Worm (Caenorhabditis elegans) whole organism, early embryonic: ENCODE data around the gene C08B6.8.

Experiments
- B0310.2 ChIP-seq: sonication (generic microtip); optimal IDR thresholded peaks from 2 replicates; lab custom pipeline; 2016; ENCODE audit warnings: mild to moderate bottlenecking, missing genetic modification characterization, missing compliant biosample characterization
- F13C5.2 ChIP-seq: sonication (generic microtip); optimal IDR thresholded peaks from 2 replicates; lab custom pipeline; 2017; ENCODE audit warnings: mild to moderate bottlenecking, missing genetic modification characterization, inconsistent platforms, missing compliant biosample characterization
- aly-1 ChIP-seq: sonication (generic microtip); optimal IDR thresholded peaks from 2 replicates; lab custom pipeline; 2016; ENCODE audit warnings: missing genetic modification characterization, missing compliant biosample characterization
- ama-1 ChIP-seq: fragments of 150-350 bp; optimal IDR thresholded peaks from 2 replicates; lab custom pipeline; 2014
- ceh-13 ChIP-seq: fragments of 200-800 bp; sonication (Bioruptor generic); optimal IDR thresholded peaks from 2 replicates; lab custom pipeline; 2018; ENCODE audit warnings: mild to moderate bottlenecking, missing genetic modification characterization, missing compliant biosample characterization
- ceh-36 ChIP-seq: sonication (generic microtip); optimal IDR thresholded peaks from 2 replicates; lab custom pipeline; 2016; ENCODE audit warnings: missing genetic modification characterization, inconsistent platforms, missing compliant biosample characterization
- ets-7 ChIP-seq: sonication (generic microtip); optimal IDR thresholded peaks from 2 replicates; lab custom pipeline; 2016; ENCODE audit warnings: missing genotype, missing genetic modification characterization, missing compliant biosample characterization
- flt-1 ChIP-seq: fragments of 200-800 bp; sonication (Bioruptor generic); IDR thresholded peaks from 2 replicates; pipeline ENCODE4 v1.3.6; 2022; ENCODE audit warnings: missing genetic modification characterization, missing compliant biosample characterization
- hmbx-1 ChIP-seq: sonication (generic microtip); optimal IDR thresholded peaks from 2 replicates; lab custom pipeline; 2016; ENCODE audit warnings: mild to moderate bottlenecking, missing genetic modification characterization, missing compliant biosample characterization
- hnd-1 ChIP-seq: sonication (generic microtip); optimal IDR thresholded peaks from 2 replicates; lab custom pipeline; 2016; ENCODE audit warnings: missing genetic modification characterization, missing compliant biosample characterization
- pes-1 ChIP-seq: fragments of 200-800 bp; sonication (Bioruptor generic); IDR thresholded peaks from 2 replicates; pipeline ENCODE4 v1.3.6; 2022; ENCODE audit warnings: missing genetic modification reagents, missing genetic modification characterization, missing compliant biosample characterization
- scrt-1 ChIP-seq: fragments of 200-800 bp; sonication (Bioruptor generic); IDR thresholded peaks from 2 replicates; pipeline ENCODE4 v1.3.6; 2022; ENCODE audit warnings: missing genetic modification characterization, missing compliant biosample characterization
- tbx-11 ChIP-seq: fragments of 200-800 bp; sonication (Bioruptor generic); IDR thresholded peaks from 2 replicates; pipeline ENCODE4 v1.3.6; 2022; ENCODE audit warnings: missing genetic modification characterization, missing compliant biosample characterization
- tra-4 ChIP-seq: sonication (generic microtip); optimal IDR thresholded peaks from 2 replicates; lab custom pipeline; 2017; ENCODE audit warnings: missing genetic modification characterization, missing compliant biosample characterization

ce11 chrV:10084864-10085263 is 49.6 kb upstream of the C08B6.8 start, which contains the start of gene R04B5.6:
- TF ChIP-seq pes-1 (GFP tag; lab: Robert Waterston, UW) = no peak
- no peak for TF ChIP-seq scrt-1 (GFP tag; lab: Robert Waterston, UW)
- TF ChIP-seq aly-1 (tag; lab: Kevin White, UChicago) = no peak
- TF ChIP-seq ceh-13 (GFP tag; lab: Kevin White, UChicago) = no peak
- no peak for TF ChIP-seq hnd-1 (tag; lab: Kevin White, UChicago)
- TF ChIP-seq ama-1 (lab: Kevin White, UChicago) = no peak
- no peak for TF ChIP-seq ets-7
- TF ChIP-seq F13C5.2 (tag; lab: Kevin White, UChicago) = no peak
- TF ChIP-seq tbx-11 (GFP tag; lab: Robert Waterston, UW) = no peak
- TF ChIP-seq B0310.2 (tag; lab: Kevin White, UChicago) = no peak
- no peak for TF ChIP-seq ceh-36
- TF ChIP-seq tra-4 (tag; lab: Kevin White, UChicago) = no peak
- no peak for TF ChIP-seq flt-1 (GFP tag; lab: Robert Waterston, UW)
- no peak for TF ChIP-seq hmbx-1 (tag; lab: Kevin White, UChicago)
